Worm (Caenorhabditis elegans) whole organism, late embryonic: ENCODE measurements around the gene F07E5.13.
"Not testable (repeated sequence)": the region's sequence is repeated elsewhere in the genome, so short reads cannot be mapped to it uniquely, and the experiment has no call there.

Experiments used
- C08G9.2 ChIP-seq: sonication (generic microtip); optimal IDR thresholded peaks from 2 replicates; lab custom pipeline; 2016; ENCODE audit warnings: mild to moderate bottlenecking, missing genetic modification characterization, moderate library complexity, missing compliant biosample characterization
- C38D4.7 ChIP-seq: fragments of 200-800 bp; sonication (Bioruptor generic); optimal IDR thresholded peaks from 2 replicates; lab custom pipeline; 2018; ENCODE audit warnings: mild to moderate bottlenecking, missing genetic modification characterization, moderate library complexity, missing compliant biosample characterization
- K02D7.2 ChIP-seq: sonication (generic microtip); optimal IDR thresholded peaks from 2 replicates; lab custom pipeline; 2017; ENCODE audit warnings: mild to moderate bottlenecking, missing genetic modification characterization, missing compliant biosample characterization
- T23F11.4 ChIP-seq: fragments of 200-800 bp; sonication (Bioruptor generic); optimal IDR thresholded peaks from 2 replicates; lab custom pipeline; 2018; ENCODE audit warnings: mild to moderate bottlenecking, missing genetic modification characterization, missing compliant biosample characterization
- Y22D7AL.16 ChIP-seq: sonication (generic microtip); optimal IDR thresholded peaks from 2 replicates; lab custom pipeline; 2016; ENCODE audit warnings: missing genetic modification characterization, missing compliant biosample characterization
- ceh-14 ChIP-seq: sonication (generic microtip); optimal IDR thresholded peaks from 2 replicates; lab custom pipeline; 2016; ENCODE audit warnings: missing genotype, missing genetic modification characterization, missing compliant biosample characterization
- ceh-18 ChIP-seq: sonication (generic microtip); optimal IDR thresholded peaks from 2 replicates; lab custom pipeline; 2016; ENCODE audit warnings: missing genetic modification characterization, missing compliant biosample characterization
- ceh-19 ChIP-seq: fragments of 200-800 bp; sonication (Bioruptor generic); optimal IDR thresholded peaks from 2 replicates; lab custom pipeline; 2018; ENCODE audit warnings: mild to moderate bottlenecking, missing genetic modification characterization, missing compliant biosample characterization
- ceh-2 ChIP-seq: sonication (generic microtip); optimal IDR thresholded peaks from 2 replicates; lab custom pipeline; 2016; ENCODE audit warnings: missing genotype, missing genetic modification characterization, missing compliant biosample characterization
- ceh-22 ChIP-seq: sonication (generic microtip); optimal IDR thresholded peaks from 2 replicates; lab custom pipeline; 2017; ENCODE audit warnings: missing biosample characterization, missing genetic modification characterization
- ceh-24 ChIP-seq: sonication (generic microtip); optimal IDR thresholded peaks from 2 replicates; lab custom pipeline; 2016; ENCODE audit warnings: mild to moderate bottlenecking, missing genetic modification characterization, missing compliant biosample characterization
- ceh-30 ChIP-seq: fragments of 150-350 bp; optimal IDR thresholded peaks from 2 replicates; lab custom pipeline; 2014; ENCODE audit warnings: missing biosample characterization, missing genetic modification characterization
- ceh-48 ChIP-seq: sonication (generic microtip); optimal IDR thresholded peaks from 2 replicates; lab custom pipeline; 2016; ENCODE audit warnings: missing genetic modification characterization, inconsistent platforms, missing compliant biosample characterization
- elt-2 ChIP-seq: sonication (generic microtip); optimal IDR thresholded peaks from 2 replicates; lab custom pipeline; 2016; ENCODE audit warnings: missing genetic modification reagents, missing genetic modification characterization, missing compliant biosample characterization
- elt-4 ChIP-seq: sonication (generic microtip); optimal IDR thresholded peaks from 2 replicates; lab custom pipeline; 2016; ENCODE audit warnings: missing genetic modification characterization, missing compliant biosample characterization
- eyg-1 ChIP-seq: sonication (generic microtip); optimal IDR thresholded peaks from 2 replicates; lab custom pipeline; 2016; ENCODE audit warnings: missing genotype, missing genetic modification characterization, missing compliant biosample characterization
- fkh-6 ChIP-seq: sonication (generic microtip); optimal IDR thresholded peaks from 2 replicates; lab custom pipeline; 2016; ENCODE audit warnings: missing genetic modification characterization, missing compliant biosample characterization
- hlh-13 ChIP-seq: fragments of 200-800 bp; sonication (Bioruptor generic); optimal IDR thresholded peaks from 2 replicates; lab custom pipeline; 2018; ENCODE audit warnings: mild to moderate bottlenecking, missing genetic modification characterization, missing compliant biosample characterization
- hlh-15 ChIP-seq: sonication (generic microtip); optimal IDR thresholded peaks from 2 replicates; lab custom pipeline; 2016; ENCODE audit warnings: missing genetic modification characterization, missing compliant biosample characterization
- hlh-30 ChIP-seq: sonication (generic microtip); optimal IDR thresholded peaks from 2 replicates; lab custom pipeline; 2017; ENCODE audit warnings: antibody characterized with exemption, missing genetic modification characterization, missing compliant biosample characterization; ENCODE audit not compliant: insufficient read depth
- lim-6 ChIP-seq: sonication (generic microtip); optimal IDR thresholded peaks from 2 replicates; lab custom pipeline; 2016; ENCODE audit warnings: missing genetic modification characterization, missing compliant biosample characterization
- mec-3 ChIP-seq: sonication (generic microtip); optimal IDR thresholded peaks from 2 replicates; lab custom pipeline; 2016; ENCODE audit warnings: borderline replicate concordance, missing genetic modification characterization, missing compliant biosample characterization
- nhr-232 ChIP-seq: sonication (generic microtip); optimal IDR thresholded peaks from 2 replicates; lab custom pipeline; 2016; ENCODE audit warnings: missing genetic modification characterization, missing compliant biosample characterization
- npax-4 ChIP-seq: sonication (generic microtip); optimal IDR thresholded peaks from 2 replicates; lab custom pipeline; 2016; ENCODE audit warnings: missing genetic modification characterization, missing compliant biosample characterization
- odd-2 ChIP-seq: sonication (generic microtip); optimal IDR thresholded peaks from 2 replicates; lab custom pipeline; 2017; ENCODE audit warnings: antibody characterized with exemption, mild to moderate bottlenecking, missing genetic modification characterization, missing compliant biosample characterization
- pag-3 ChIP-seq: sonication (generic microtip); optimal IDR thresholded peaks from 2 replicates; lab custom pipeline; 2016; ENCODE audit warnings: missing compliant biosample characterization, missing genetic modification characterization, borderline replicate concordance
- pax-1 ChIP-seq: fragments of 150-350 bp; optimal IDR thresholded peaks from 2 replicates; lab custom pipeline; 2014; ENCODE audit warnings: missing biosample characterization, missing genetic modification characterization
- pha-4 ChIP-seq: fragments of 150-350 bp; optimal IDR thresholded peaks from 2 replicates; lab custom pipeline; 2018; ENCODE audit warnings: missing biosample characterization, missing genetic modification reagents, missing genetic modification characterization
- pros-1 ChIP-seq: fragments of 150-350 bp; optimal IDR thresholded peaks from 2 replicates; lab custom pipeline; 2014; ENCODE audit warnings: missing biosample characterization, missing genetic modification reagents, missing genetic modification characterization
- rnt-1 ChIP-seq: sonication (generic microtip); optimal IDR thresholded peaks from 2 replicates; lab custom pipeline; 2016; ENCODE audit warnings: missing genetic modification characterization, missing compliant biosample characterization
- sdc-2 ChIP-seq: sonication (generic microtip); optimal IDR thresholded peaks from 2 replicates; lab custom pipeline; 2016; ENCODE audit warnings: missing genotype, missing genetic modification characterization, missing compliant biosample characterization
- sox-4 ChIP-seq: sonication (generic microtip); optimal IDR thresholded peaks from 2 replicates; lab custom pipeline; 2017; ENCODE audit warnings: mild to moderate bottlenecking, missing genetic modification characterization, inconsistent platforms, missing compliant biosample characterization
- syd-9 ChIP-seq: sonication (generic microtip); optimal IDR thresholded peaks from 2 replicates; lab custom pipeline; 2016; ENCODE audit warnings: mild to moderate bottlenecking, missing genetic modification characterization, moderate library complexity, missing compliant biosample characterization
- tbx-2 ChIP-seq: sonication (generic microtip); optimal IDR thresholded peaks from 2 replicates; lab custom pipeline; 2016; ENCODE audit warnings: missing genetic modification characterization, missing compliant biosample characterization
- tbx-7 ChIP-seq: sonication (generic microtip); optimal IDR thresholded peaks from 2 replicates; lab custom pipeline; 2016; ENCODE audit warnings: missing genotype, missing genetic modification characterization, missing compliant biosample characterization
- ttx-3 ChIP-seq: sonication (generic microtip); optimal IDR thresholded peaks from 2 replicates; lab custom pipeline; 2016; ENCODE audit warnings: missing genetic modification reagents, missing genetic modification characterization, missing compliant biosample characterization
- unc-42 ChIP-seq: sonication (generic microtip); optimal IDR thresholded peaks from 2 replicates; lab custom pipeline; 2016; ENCODE audit warnings: missing genotype, missing genetic modification characterization, missing compliant biosample characterization
- unc-86 ChIP-seq: sonication (generic microtip); optimal IDR thresholded peaks from 2 replicates; lab custom pipeline; 2016; ENCODE audit warnings: missing genetic modification characterization, missing compliant biosample characterization

F07E5.13 gene

ce11 chrII:2039288-2039687 is 24.6 kb downstream of the F07E5.13 start, which contains the start of gene bath-19:
TSS of gene bath-19 (minus strand) at chrII:2039388.
- TF ChIP-seq pha-4 (tag; lab: Kevin White, UChicago) (no peak), rnt-1 (tag; lab: Kevin White, UChicago) (no peak), unc-86 (tag; lab: Kevin White, UChicago) (no peak), pag-3 (tag; lab: Kevin White, UChicago) (no peak), eyg-1 (no peak), T23F11.4 (no peak), nhr-232 (tag; lab: Kevin White, UChicago) (no peak), C08G9.2 (no peak), ttx-3 (tag; lab: Kevin White, UChicago) (no peak), pros-1 (no peak)

DNA sequence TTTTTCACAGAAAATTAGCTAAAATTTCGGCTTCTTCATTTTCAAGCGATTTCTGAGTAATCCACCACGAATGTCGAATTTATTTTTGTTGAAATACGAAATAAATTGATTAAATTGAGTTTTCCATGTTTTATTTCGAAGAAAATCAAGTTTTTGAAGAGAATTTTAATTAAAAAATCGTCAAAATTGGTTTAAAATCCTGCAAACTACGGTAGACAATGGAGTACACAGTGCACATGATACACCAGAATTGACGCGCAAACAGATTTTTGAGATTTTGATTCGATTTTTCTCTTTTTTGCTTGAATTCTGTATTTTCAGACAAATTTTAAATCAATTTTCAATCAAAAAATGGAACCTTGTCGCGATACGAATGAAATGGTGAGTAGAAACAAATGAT is 30.6 kb downstream of the F07E5.13 start, which contains the start of gene F59H6.14:
F59H6.14 (plus strand) TSS at position 301 of the 400 bp plus-strand sequence.
- TF ChIP-seq K02D7.2 (tag; lab: Kevin White, UChicago): no peak
- TF ChIP-seq ceh-18 (tag; lab: Kevin White, UChicago): no peak
- no peak for TF ChIP-seq tbx-2 (tag; lab: Kevin White, UChicago)
- no peak for TF ChIP-seq hlh-30
- no peak for TF ChIP-seq ceh-22 (tag; lab: Kevin White, UChicago)
- no peak for TF ChIP-seq ceh-48 (tag; lab: Kevin White, UChicago)
- TF ChIP-seq hlh-15: no peak
- TF ChIP-seq npax-4 (tag; lab: Kevin White, UChicago): no peak
- TF ChIP-seq syd-9 (tag; lab: Kevin White, UChicago): no peak
- TF ChIP-seq fkh-6 (tag; lab: Kevin White, UChicago): no peak
- TF ChIP-seq Y22D7AL.16 (tag; lab: Kevin White, UChicago): no peak
- no peak for TF ChIP-seq elt-2 (tag; lab: Kevin White, UChicago)
- TF ChIP-seq eyg-1: no peak
- no peak for TF ChIP-seq ceh-14
- no peak for TF ChIP-seq ceh-2 (tag; lab: Kevin White, UChicago)
- no peak for TF ChIP-seq elt-4
- no peak for TF ChIP-seq lim-6 (tag; lab: Kevin White, UChicago)

- not testable (repeated sequence) for TF ChIP-seq sox-4; unc-42; ceh-30 (tag; lab: Kevin White, UChicago)
Observed at ce11 chrII:2032282-2032681, 31.6 kb downstream of the F07E5.13 start, which contains the start of gene btb-4. TSS of gene btb-4 (plus strand) at chrII:2032316.

DNA sequence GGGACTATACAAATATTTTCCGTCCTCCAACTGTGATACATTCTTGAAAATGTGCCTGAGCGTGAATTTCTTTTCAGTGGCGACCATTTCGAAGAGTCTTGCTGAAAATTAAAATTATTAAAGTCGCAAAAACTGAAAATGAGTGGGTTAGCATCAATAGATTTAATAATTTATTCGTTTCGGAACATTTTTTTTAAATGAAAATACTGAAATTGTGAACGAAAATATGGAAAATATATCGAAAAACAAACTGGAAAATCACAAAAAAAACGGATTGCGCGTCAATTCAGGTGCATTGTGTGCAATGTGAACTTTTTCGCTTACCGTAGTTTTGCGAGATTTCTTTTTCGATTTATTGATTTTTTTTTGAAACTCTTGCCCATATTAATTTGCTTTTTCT is 32.0 kb downstream of the F07E5.13 start, which contains the start of gene bath-5:
bath-5 (minus strand) TSS at position 101 of the 400 bp plus-strand sequence.
- TF ChIP-seq pax-1 (tag; lab: Kevin White, UChicago) (no peak), elt-2 (tag; lab: Kevin White, UChicago) (no peak), ceh-48 (tag; lab: Kevin White, UChicago) (no peak), C38D4.7 (GFP tag; lab: Kevin White, UChicago) (no peak), ceh-24 (tag; lab: Kevin White, UChicago) (no peak)

ce11 chrII:2030367-2030766 is 33.5 kb downstream of the F07E5.13 start, which contains the start of gene bath-3:
TSS of gene bath-3 (minus strand) at chrII:2030467.
- no peak for TF ChIP-seq odd-2 (tag; lab: Kevin White, UChicago)
- no peak for TF ChIP-seq tbx-7 (tag; lab: Kevin White, UChicago)
- TF ChIP-seq mec-3: no peak
- no peak for TF ChIP-seq lim-6 (tag; lab: Kevin White, UChicago)
- no peak for TF ChIP-seq tbx-2 (tag; lab: Kevin White, UChicago)
- no peak for TF ChIP-seq pag-3 (tag; lab: Kevin White, UChicago)
- no peak for TF ChIP-seq ceh-19 (GFP tag; lab: Kevin White, UChicago)
- no peak for TF ChIP-seq pax-1 (tag; lab: Kevin White, UChicago)
- TF ChIP-seq ttx-3 (tag; lab: Kevin White, UChicago): no peak
- TF ChIP-seq hlh-13 (GFP tag; lab: Kevin White, UChicago): no peak
- no peak for TF ChIP-seq sdc-2 (tag; lab: Kevin White, UChicago)
- TF ChIP-seq unc-86 (tag; lab: Kevin White, UChicago): no peak
- TF ChIP-seq sox-4: no peak
